Worm (Caenorhabditis elegans): ENCODE results near the gene tag-281.
A peak's percentile ranks its signal among the peaks of the same experiment; 100 is the strongest.

Gene tag-281

DNA sequence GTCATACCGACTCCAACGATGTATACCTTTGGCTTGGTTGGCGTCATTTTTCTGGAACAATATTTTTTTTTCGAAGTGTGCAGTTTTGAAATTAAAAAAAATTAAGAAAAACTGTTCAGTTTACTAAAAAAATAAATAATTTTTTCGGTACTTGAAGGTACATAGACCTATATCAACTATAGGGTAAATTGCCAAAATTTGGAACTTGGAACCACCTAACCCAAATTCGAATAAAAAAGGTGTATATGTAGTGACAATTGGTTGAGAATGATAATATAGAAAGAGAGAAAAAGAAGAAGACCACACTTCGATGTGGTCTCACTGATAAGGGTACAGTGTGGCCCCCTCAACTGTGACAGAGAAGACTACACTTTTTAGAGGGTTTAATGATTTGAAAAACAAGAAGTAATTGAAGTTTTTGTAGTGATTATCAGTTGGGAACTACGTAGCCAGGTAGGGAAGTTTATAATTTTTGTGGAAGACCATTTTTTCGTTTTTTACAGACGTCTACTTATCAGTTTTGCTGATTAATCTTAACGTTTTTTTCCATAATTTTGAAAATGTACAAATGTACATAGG is 33.8 kb upstream of the tag-281 start, which contains the start of gene daf-22:
Gene daf-22, minus strand, starts transcription at position 51 of the 579 bp plus-strand sequence.
- TF ChIP-seq blmp-1 (tag; optimal IDR thresholded peaks at IDR 0.05; ENCODE audit: insufficient read depth) (no peak), mbf-1 (tag; optimal IDR thresholded peaks at IDR 0.05) (no peak), unc-55 (GFP tag; optimal IDR thresholded peaks at IDR 0.05) (no peak), R02D3.7 (tag; optimal IDR thresholded peaks at IDR 0.05) (no peak), nhr-21 (tag; optimal IDR thresholded peaks at IDR 0.05) (no peak), lsy-2 (tag; optimal IDR thresholded peaks at IDR 0.05) (no peak), ceh-16 (tag; optimal IDR thresholded peaks at IDR 0.05) (no peak), sma-3 (GFP tag; optimal IDR thresholded peaks at IDR 0.05) (peak; percentile 28), nhr-237 (tag; optimal IDR thresholded peaks at IDR 0.05) (no peak), crh-2 (tag; optimal IDR thresholded peaks at IDR 0.05) (peak; percentile 59), unc-62 (GFP tag; optimal IDR thresholded peaks at IDR 0.05) (no peak), aly-2 (tag; optimal IDR thresholded peaks at IDR 0.05) (no peak), ceh-82 (tag; optimal IDR thresholded peaks at IDR 0.05) (no peak), lin-39 (tag; optimal IDR thresholded peaks at IDR 0.05) (no peak), ama-1 (optimal IDR thresholded peaks at IDR 0.05) (no peak), nhr-6 (tag; optimal IDR thresholded peaks at IDR 0.05) (no peak), zag-1 (tag; optimal IDR thresholded peaks at IDR 0.05) (no peak), lin-11 (tag; optimal IDR thresholded peaks at IDR 0.05) (no peak), nhr-10 (tag; optimal IDR thresholded peaks at IDR 0.05) (no peak), elt-3 (tag; optimal IDR thresholded peaks at IDR 0.05) (no peak), ztf-4 (tag; optimal IDR thresholded peaks at IDR 0.05) (no peak), sma-9 (GFP tag; optimal IDR thresholded peaks at IDR 0.05) (peak; percentile 57), sma-9 (tag; optimal IDR thresholded peaks at IDR 0.05) (no peak), sem-4 (tag; optimal IDR thresholded peaks at IDR 0.05) (no peak), alr-1 (tag; optimal IDR thresholded peaks at IDR 0.05) (no peak), egl-27 (tag; optimal IDR thresholded peaks at IDR 0.05) (no peak), C34F6.9 (tag; optimal IDR thresholded peaks at IDR 0.05) (no peak), lin-13 (GFP tag; optimal IDR thresholded peaks at IDR 0.05) (no peak), elt-1 (tag; optimal IDR thresholded peaks at IDR 0.05) (no peak), mdl-1 (tag; optimal IDR thresholded peaks at IDR 0.05) (no peak), peb-1 (tag; optimal IDR thresholded peaks at IDR 0.05) (no peak), Y55F3AM.14 (GFP tag; optimal IDR thresholded peaks at IDR 0.05) (no peak), fos-1 (tag; optimal IDR thresholded peaks at IDR 0.05) (peak; percentile 65), F13H6.1 (tag; optimal IDR thresholded peaks at IDR 0.05) (no peak), nhr-25 (tag; optimal IDR thresholded peaks at IDR 0.05) (no peak), ztf-1 (GFP tag; conservative IDR thresholded peaks at IDR 0.05) (no peak), mab-5 (tag; optimal IDR thresholded peaks at IDR 0.05) (no peak), nhr-129 (tag; optimal IDR thresholded peaks at IDR 0.05) (no peak), nhr-12 (tag; optimal IDR thresholded peaks at IDR 0.05) (no peak), gmeb-1 (tag; optimal IDR thresholded peaks at IDR 0.05) (peak; percentile 37), nhr-11 (tag; optimal IDR thresholded peaks at IDR 0.05) (no peak), snpc-4 (tag; optimal IDR thresholded peaks at IDR 0.05) (no peak)

DNA sequence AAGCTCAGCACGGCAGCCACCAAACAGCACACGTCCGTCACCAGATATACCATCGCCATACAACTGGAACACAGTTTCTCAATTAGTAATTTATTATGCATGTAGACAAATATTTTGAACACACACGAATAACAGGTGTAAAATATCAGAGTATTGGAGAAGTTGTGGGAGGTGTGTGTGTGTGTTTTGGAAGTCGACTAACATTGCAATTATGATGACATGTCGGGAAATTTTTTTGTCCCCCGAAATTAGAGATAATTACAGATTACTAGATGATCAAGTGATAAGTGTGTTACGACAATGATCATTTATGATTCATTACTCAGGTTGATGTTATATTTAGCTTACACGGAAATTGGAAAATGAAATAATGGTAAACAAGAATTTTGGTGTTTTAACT is 29.8 kb upstream of the tag-281 start, which contains the start of gene Y57A10C.8:
Gene Y57A10C.8, minus strand, starts transcription at position 101 of the 400 bp plus-strand sequence.
- no peak for TF ChIP-seq unc-55 (GFP tag; optimal IDR thresholded peaks at IDR 0.05)
- TF ChIP-seq egl-27 (tag; optimal IDR thresholded peaks at IDR 0.05), result no peak
- no peak for TF ChIP-seq nhr-11 (tag; optimal IDR thresholded peaks at IDR 0.05)
- no peak for TF ChIP-seq unc-39 (tag; optimal IDR thresholded peaks at IDR 0.05)
- TF ChIP-seq elt-1 (tag; optimal IDR thresholded peaks at IDR 0.05), result no peak
- no peak for TF ChIP-seq nhr-23 (tag; optimal IDR thresholded peaks at IDR 0.05)
- TF ChIP-seq nhr-10 (tag; optimal IDR thresholded peaks at IDR 0.05), result no peak
- TF ChIP-seq ztf-11 (tag; optimal IDR thresholded peaks at IDR 0.05), result no peak
- TF ChIP-seq nhr-25 (tag; optimal IDR thresholded peaks at IDR 0.05), result no peak
- TF ChIP-seq elt-3 (tag; optimal IDR thresholded peaks at IDR 0.05), result no peak
- no peak for TF ChIP-seq nhr-129 (tag; optimal IDR thresholded peaks at IDR 0.05)
- no peak for TF ChIP-seq blmp-1 (tag; optimal IDR thresholded peaks at IDR 0.05; ENCODE audit: insufficient read depth)
